Worm (Caenorhabditis elegans) whole organism, early embryonic: Measurements from ENCODE around the gene ram-5.

Source experiments
- B0310.2 ChIP-seq: sonication (generic microtip); optimal IDR thresholded peaks from 2 replicates; lab custom pipeline; 2016; ENCODE audit warnings: mild to moderate bottlenecking, missing genetic modification characterization, missing compliant biosample characterization
- F13C5.2 ChIP-seq: sonication (generic microtip); optimal IDR thresholded peaks from 2 replicates; lab custom pipeline; 2017; ENCODE audit warnings: mild to moderate bottlenecking, missing genetic modification characterization, inconsistent platforms, missing compliant biosample characterization
- aly-1 ChIP-seq: sonication (generic microtip); optimal IDR thresholded peaks from 2 replicates; lab custom pipeline; 2016; ENCODE audit warnings: missing genetic modification characterization, missing compliant biosample characterization
- ama-1 ChIP-seq: fragments of 150-350 bp; optimal IDR thresholded peaks from 2 replicates; lab custom pipeline; 2014
- ceh-13 ChIP-seq: fragments of 200-800 bp; sonication (Bioruptor generic); optimal IDR thresholded peaks from 2 replicates; lab custom pipeline; 2018; ENCODE audit warnings: mild to moderate bottlenecking, missing genetic modification characterization, missing compliant biosample characterization
- ceh-36 ChIP-seq: sonication (generic microtip); optimal IDR thresholded peaks from 2 replicates; lab custom pipeline; 2016; ENCODE audit warnings: missing genetic modification characterization, inconsistent platforms, missing compliant biosample characterization
- ets-7 ChIP-seq: sonication (generic microtip); optimal IDR thresholded peaks from 2 replicates; lab custom pipeline; 2016; ENCODE audit warnings: missing genotype, missing genetic modification characterization, missing compliant biosample characterization
- flt-1 ChIP-seq: fragments of 200-800 bp; sonication (Bioruptor generic); IDR thresholded peaks from 2 replicates; pipeline ENCODE4 v1.3.6; 2022; ENCODE audit warnings: missing genetic modification characterization, missing compliant biosample characterization
- hmbx-1 ChIP-seq: sonication (generic microtip); optimal IDR thresholded peaks from 2 replicates; lab custom pipeline; 2016; ENCODE audit warnings: mild to moderate bottlenecking, missing genetic modification characterization, missing compliant biosample characterization
- hmg-4 ChIP-seq: fragments of 200-800 bp; sonication (Bioruptor generic); optimal IDR thresholded peaks from 2 replicates; lab custom pipeline; 2018; ENCODE audit warnings: mild to moderate bottlenecking, missing genetic modification characterization, missing compliant biosample characterization
- hnd-1 ChIP-seq: sonication (generic microtip); optimal IDR thresholded peaks from 2 replicates; lab custom pipeline; 2016; ENCODE audit warnings: missing genetic modification characterization, missing compliant biosample characterization
- pes-1 ChIP-seq: fragments of 200-800 bp; sonication (Bioruptor generic); IDR thresholded peaks from 2 replicates; pipeline ENCODE4 v1.3.6; 2022; ENCODE audit warnings: missing genetic modification reagents, missing genetic modification characterization, missing compliant biosample characterization
- scrt-1 ChIP-seq: fragments of 200-800 bp; sonication (Bioruptor generic); IDR thresholded peaks from 2 replicates; pipeline ENCODE4 v1.3.6; 2022; ENCODE audit warnings: missing genetic modification characterization, missing compliant biosample characterization
- sea-1 ChIP-seq: fragments of 200-800 bp; sonication (Bioruptor generic); conservative IDR thresholded peaks from 2 replicates; pipeline ENCODE4 v1.3.6; 2022; ENCODE audit warnings: missing genetic modification characterization, missing compliant biosample characterization
- tbx-11 ChIP-seq: fragments of 200-800 bp; sonication (Bioruptor generic); IDR thresholded peaks from 2 replicates; pipeline ENCODE4 v1.3.6; 2022; ENCODE audit warnings: missing genetic modification characterization, missing compliant biosample characterization
- tbx-37 ChIP-seq: fragments of 200-800 bp; sonication (Bioruptor generic); conservative IDR thresholded peaks from 2 replicates; pipeline ENCODE4 v1.3.6; 2022; ENCODE audit warnings: missing genetic modification reagents, missing genetic modification characterization, missing compliant biosample characterization
- tra-4 ChIP-seq: sonication (generic microtip); optimal IDR thresholded peaks from 2 replicates; lab custom pipeline; 2017; ENCODE audit warnings: missing genetic modification characterization, missing compliant biosample characterization

The ram-5 gene

ce11 chrX:14543224-14543623 is 6.7 kb upstream of the ram-5 start, which contains the start of gene T24C2.3:
Gene T24C2.3 (plus strand): TSS chrX:14543524.
- TF ChIP-seq ets-7, result no peak

- TF ChIP-seq ama-1 (lab: Kevin White, UChicago) (no peak), ceh-13 (GFP tag; lab: Kevin White, UChicago) (no peak), pes-1 (no peak), B0310.2 (tag; lab: Kevin White, UChicago) (no peak), tbx-11 (GFP tag; lab: Robert Waterston, UW) (no peak), ets-7 (no peak), F13C5.2 (tag; lab: Kevin White, UChicago) (no peak), scrt-1 (no peak), hmbx-1 (no peak), tbx-37 (GFP tag; lab: Robert Waterston, UW) (no peak), aly-1 (tag; lab: Kevin White, UChicago) (no peak), hnd-1 (tag; lab: Kevin White, UChicago) (no peak), flt-1 (GFP tag; lab: Robert Waterston, UW) (no peak), tra-4 (tag; lab: Kevin White, UChicago) (no peak), hmg-4 (no peak), sea-1 (GFP tag; lab: Robert Waterston, UW) (no peak), ceh-36 (tag; lab: Kevin White, UChicago) (no peak)
Measured at ce11 chrX:14545543-14545942, 4.4 kb upstream of the ram-5 start, which contains the start of gene enri-2. Gene enri-2 (plus strand): TSS chrX:14545843.

ce11 chrX:14556403-14556802 is 6.5 kb downstream of the ram-5 start:
- no peak for TF ChIP-seq B0310.2 (tag; lab: Kevin White, UChicago)
- TF ChIP-seq tra-4 (tag; lab: Kevin White, UChicago), result no peak
- TF ChIP-seq ama-1 (lab: Kevin White, UChicago), result no peak
- TF ChIP-seq ceh-36 (tag; lab: Kevin White, UChicago), result no peak
- TF ChIP-seq hmbx-1, result no peak
- TF ChIP-seq aly-1 (tag; lab: Kevin White, UChicago), result no peak
- no peak for TF ChIP-seq scrt-1
- no peak for TF ChIP-seq F13C5.2 (tag; lab: Kevin White, UChicago)
- TF ChIP-seq hnd-1 (tag; lab: Kevin White, UChicago), result no peak
- TF ChIP-seq pes-1, result no peak

- TF ChIP-seq pes-1 (no peak), hmbx-1 (no peak), ama-1 (lab: Kevin White, UChicago) (no peak), aly-1 (tag; lab: Kevin White, UChicago) (no peak), hnd-1 (tag; lab: Kevin White, UChicago) (no peak), ets-7 (no peak), B0310.2 (tag; lab: Kevin White, UChicago) (no peak), hmg-4 (no peak), scrt-1 (no peak), tra-4 (tag; lab: Kevin White, UChicago) (no peak), ceh-13 (GFP tag; lab: Kevin White, UChicago) (no peak), ceh-36 (tag; lab: Kevin White, UChicago) (no peak)
Measured at ce11 chrX:14557352-14557935, 7.5 kb downstream of the ram-5 start.

ce11 chrX:14557936-14558554 is 8.1 kb downstream of the ram-5 start, which contains the start of gene nhr-3:
Gene nhr-3 (plus strand): TSS chrX:14558504.
- TF ChIP-seq F13C5.2 (tag; lab: Kevin White, UChicago), result no peak
- TF ChIP-seq ama-1 (lab: Kevin White, UChicago), result no peak

ce11 chrX:14559084-14559483 is 9.1 kb downstream of the ram-5 start:
- TF ChIP-seq hmg-4 (no peak), aly-1 (tag; lab: Kevin White, UChicago) (no peak), hmbx-1 (no peak), B0310.2 (tag; lab: Kevin White, UChicago) (no peak), ceh-36 (tag; lab: Kevin White, UChicago) (no peak), flt-1 (GFP tag; lab: Robert Waterston, UW) (no peak), hnd-1 (tag; lab: Kevin White, UChicago) (no peak)

ce11 chrX:14559519-14560296 is 9.8 kb downstream of the ram-5 start:
- no peak for TF ChIP-seq aly-1 (tag; lab: Kevin White, UChicago)
- no peak for TF ChIP-seq tbx-37 (GFP tag; lab: Robert Waterston, UW)
- TF ChIP-seq pes-1, result no peak
- TF ChIP-seq hmg-4, result no peak
- no peak for TF ChIP-seq tbx-11 (GFP tag; lab: Robert Waterston, UW)
- TF ChIP-seq ceh-36 (tag; lab: Kevin White, UChicago), result no peak
- no peak for TF ChIP-seq ceh-13 (GFP tag; lab: Kevin White, UChicago)
- TF ChIP-seq F13C5.2 (tag; lab: Kevin White, UChicago), result no peak
- TF ChIP-seq flt-1 (GFP tag; lab: Robert Waterston, UW), result no peak

- no peak for TF ChIP-seq aly-1 (tag; lab: Kevin White, UChicago)
- TF ChIP-seq tbx-37 (GFP tag; lab: Robert Waterston, UW), result no peak
- no peak for TF ChIP-seq ceh-13 (GFP tag; lab: Kevin White, UChicago)
- TF ChIP-seq ama-1 (lab: Kevin White, UChicago), result no peak
- no peak for TF ChIP-seq sea-1 (GFP tag; lab: Robert Waterston, UW)
- peak; percentile 34 for TF ChIP-seq F13C5.2 (tag; lab: Kevin White, UChicago)
- TF ChIP-seq ceh-36 (tag; lab: Kevin White, UChicago), result no peak
- TF ChIP-seq hmg-4, result no peak
Measured at ce11 chrX:14560297-14560680, 10.3 kb downstream of the ram-5 start.
